Worm (Caenorhabditis elegans) whole organism, L2 larva: ENCODE measurements around the gene srt-18.

ENCODE experiments used
- nhr-11 ChIP-seq: fragments of 150-350 bp; optimal IDR thresholded peaks from 2 replicates; lab custom pipeline; 2014; ENCODE audit warnings: missing biosample characterization, missing genetic modification characterization
- sem-4 ChIP-seq: fragments of 150-350 bp; optimal IDR thresholded peaks from 2 replicates; lab custom pipeline; 2014; ENCODE audit warnings: missing biosample characterization, missing genetic modification reagents, missing genetic modification characterization
- ztf-11 ChIP-seq: sonication (generic microtip); optimal IDR thresholded peaks from 2 replicates; lab custom pipeline; 2017; ENCODE audit warnings: missing biosample characterization, missing genetic modification characterization

The srt-18 gene

DNA sequence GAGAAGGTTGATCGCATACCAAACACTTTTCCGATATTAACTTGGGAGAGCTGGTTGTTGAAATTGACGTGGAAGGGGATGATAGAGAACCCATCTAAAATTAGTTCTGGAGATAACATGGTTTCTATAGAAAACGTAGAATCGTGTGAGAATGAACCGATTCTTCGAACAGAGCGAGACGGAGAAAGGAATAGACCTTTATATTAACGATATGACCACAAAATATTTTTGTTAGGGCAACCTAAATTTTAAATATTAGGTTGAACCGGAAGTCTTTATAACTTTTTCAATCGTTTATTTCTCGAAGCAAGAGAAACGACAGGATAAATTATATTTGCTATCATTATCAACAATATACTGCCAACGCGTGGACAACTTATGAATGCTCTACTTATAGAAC, 49.4 kb downstream of the srt-18 start, which contains the start of gene nhr-219:
TSS of gene nhr-219 (minus strand) at position 101 of the 400 bp plus-strand sequence.
- TF ChIP-seq nhr-11 (no peak), sem-4 (tag; lab: Kevin White, UChicago) (no peak), ztf-11 (no peak)
